Fruit fly (Drosophila melanogaster) whole organism: ENCODE results near the gene CG6656.

Source experiments
- CG8478 ChIP-seq: fragments of >200 bp; optimal IDR thresholded peaks from 2 replicates; lab custom pipeline; 2018; ENCODE audit warnings: inconsistent platforms
- EcR ChIP-seq, 2 experiments: fragments of >200 bp; optimal IDR thresholded peaks; 2 replicates each; lab custom pipeline; 2017; ENCODE audit warnings: missing biosample characterization in 2 of 2, missing genetic modification characterization in 2 of 2, missing genetic modification reagents in 2 of 2
- pan ChIP-seq: fragments of >200 bp; optimal IDR thresholded peaks from 2 replicates; lab custom pipeline; 2017
- psq ChIP-seq: fragments of >200 bp; optimal IDR thresholded peaks from 2 replicates; lab custom pipeline; 2017
- usp ChIP-seq: fragments of >200 bp; optimal IDR thresholded peaks from 2 replicates; lab custom pipeline; 2017; ENCODE audit warnings: missing biosample characterization, missing genetic modification characterization, mixed read lengths

DNA sequence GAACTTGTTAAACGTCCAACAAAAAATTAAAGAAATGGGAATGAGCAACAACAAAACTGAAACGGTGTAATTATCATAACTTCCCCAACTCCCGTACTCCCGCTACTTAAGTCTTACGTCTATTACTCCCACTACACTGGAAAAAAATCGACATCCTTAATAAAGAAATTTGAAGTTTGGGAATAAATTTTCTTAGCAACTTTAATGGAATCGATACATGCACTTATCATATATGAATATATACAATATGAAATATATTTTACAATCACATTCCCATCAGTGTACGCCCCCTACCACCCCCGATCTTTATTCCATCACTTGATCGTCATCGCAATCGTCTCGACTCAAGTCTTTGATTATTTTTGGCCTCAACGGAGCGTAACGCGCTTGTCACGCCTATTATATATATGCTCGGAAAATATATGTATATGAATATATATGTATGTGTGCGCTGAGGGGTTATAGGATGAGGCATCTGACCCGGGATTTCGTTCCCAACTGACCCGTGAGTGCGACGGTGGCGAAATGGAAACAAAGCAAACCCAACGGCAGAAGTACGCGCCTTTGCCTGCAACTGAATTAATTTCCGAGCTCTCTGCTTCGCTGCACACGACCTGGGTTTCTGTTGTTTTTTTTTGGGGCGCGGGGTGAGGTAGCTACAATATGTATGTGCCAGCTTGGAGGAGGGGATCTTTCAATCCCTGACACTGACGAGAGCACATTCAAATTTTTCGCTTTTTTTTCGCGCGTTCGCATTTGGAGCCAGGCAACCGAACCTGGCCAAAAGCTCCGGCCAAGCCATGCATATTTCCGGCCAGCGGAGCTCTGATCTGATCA is 40.6 kb upstream of the CG6656 start:
- TF ChIP-seq usp (GFP tag; lab: Kevin White, UChicago) (no peak), pan (no peak), CG8478 (lab: Kevin White, UChicago) (no peak), psq (lab: Kevin White, UChicago) (no peak), EcR (GFP tag; optimal IDR thresholded peaks at IDR 0.05; lab: Kevin White, UChicago) (no peak)
